Worm (Caenorhabditis elegans): ENCODE data around the gene K09E9.4.

DNA sequence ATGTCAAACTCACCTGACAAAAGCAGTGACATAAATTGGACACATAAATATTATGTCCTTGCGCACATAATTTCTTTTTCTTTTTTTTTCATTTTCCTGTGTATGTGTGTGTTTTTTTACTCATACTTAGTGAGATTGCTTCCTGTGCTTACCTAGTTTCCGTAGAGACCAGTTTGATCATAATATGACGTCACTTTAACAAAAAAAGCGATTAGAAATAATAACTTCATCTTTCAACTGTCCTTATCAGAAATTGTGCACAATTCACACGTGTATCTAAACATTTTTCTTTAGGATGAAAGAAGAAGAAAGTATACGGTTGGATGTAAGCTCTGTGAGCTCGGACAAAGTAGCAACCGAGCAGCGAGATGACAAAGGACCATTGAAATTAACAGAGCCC is 8.2 kb downstream of the K09E9.4 start:
- TF ChIP-seq ref-1 (GFP tag; conservative IDR thresholded peaks at IDR 0.05) (no peak), T22C8.4 (GFP tag; IDR thresholded peaks at IDR 0.05) (no peak), tab-1 (GFP tag; IDR thresholded peaks at IDR 0.05) (no peak), flt-1 (GFP tag; IDR thresholded peaks at IDR 0.05) (no peak), ztf-29 (GFP tag; IDR thresholded peaks at IDR 0.05) (no peak)

Measured in whole organism, midembryonic.